Worm (Caenorhabditis elegans): ENCODE measurements around the gene sre-3.
"Not testable (repeated sequence)": the region's sequence is repeated elsewhere in the genome, so short reads cannot be mapped to it uniquely, and the experiment has no call there.

- not testable (repeated sequence) for TF ChIP-seq T22C8.4 (GFP tag; IDR thresholded peaks at IDR 0.05); klf-2 (GFP tag; conservative IDR thresholded peaks at IDR 0.05); flt-1 (GFP tag; IDR thresholded peaks at IDR 0.05)
These were observed 49.4 kb downstream of the sre-3 start, which contains the start of gene K02A2.1 for ce11 chrII:7434958-7435357.

All from whole organism, midembryonic.